Fruit fly (Drosophila melanogaster): ENCODE measurements around the gene Mat89Ba.
A peak's percentile ranks its signal among the peaks of the same experiment; 100 is the strongest.

The Mat89Ba gene

dm6 chr3R:16253427-16253883 lies 18.8 kb downstream of the Mat89Ba start (continued):
- TF ChIP-seq CG9876 (GFP tag; optimal IDR thresholded peaks at IDR 0.05) (no peak), CG10267 (tag; optimal IDR thresholded peaks at IDR 0.05) (peak; percentile 78), Dek (tag; optimal IDR thresholded peaks at IDR 0.05) (peak; percentile 49), Sox102F (GFP tag; optimal IDR thresholded peaks at IDR 0.05) (peak; percentile 76), CG30020 (tag; optimal IDR thresholded peaks at IDR 0.05) (peak; percentile 62), CG2120 (GFP tag; optimal IDR thresholded peaks at IDR 0.05) (peak; percentile 64), tll (GFP tag; optimal IDR thresholded peaks at IDR 0.05) (no peak), CG4404 (GFP tag; IDR thresholded peaks at IDR 0.05) (no peak), Eip74EF (GFP tag; optimal IDR thresholded peaks at IDR 0.05) (peak in 1 of 2 experiments; percentile 74), B-H1 (GFP tag; IDR thresholded peaks at IDR 0.05) (no peak), CG10959 (GFP tag; IDR thresholded peaks at IDR 0.05) (no peak), NfI (GFP tag; optimal IDR thresholded peaks at IDR 0.05) (peak; percentile 66), nerfin-1 (tag; optimal IDR thresholded peaks at IDR 0.05) (peak; percentile 74), otp (GFP tag; IDR thresholded peaks at IDR 0.05) (no peak), CG4328 (GFP tag; optimal IDR thresholded peaks at IDR 0.05) (peak; percentile 82), Camta (GFP tag; optimal IDR thresholded peaks at IDR 0.05) (no peak), ab (GFP tag; optimal IDR thresholded peaks at IDR 0.05) (no peak), CG7556 (GFP tag; optimal IDR thresholded peaks at IDR 0.05) (peak; percentile 95), CG30403 (GFP tag; optimal IDR thresholded peaks at IDR 0.05) (peak; percentile 89), klu (GFP tag; IDR thresholded peaks at IDR 0.05) (no peak), CG34224 (GFP tag; IDR thresholded peaks at IDR 0.05; ENCODE audit: partially characterized antibody) (no peak), Hand (GFP tag; optimal IDR thresholded peaks at IDR 0.05) (peak; percentile 44), CG7928 (GFP tag; optimal IDR thresholded peaks at IDR 0.05) (peak; percentile 8), CG10147 (GFP tag; optimal IDR thresholded peaks at IDR 0.05) (peak; percentile 75), Sin3A (optimal IDR thresholded peaks at IDR 0.05) (no peak), zen (tag; optimal IDR thresholded peaks at IDR 0.05) (peak; percentile 49), onecut (GFP tag; IDR thresholded peaks at IDR 0.05) (peak; percentile 54), Elba2 (GFP tag; optimal IDR thresholded peaks at IDR 0.05) (no peak), CG7839 (tag; optimal IDR thresholded peaks at IDR 0.05) (peak; percentile 88), h (optimal IDR thresholded peaks at IDR 0.05) (no peak), nom (GFP tag; optimal IDR thresholded peaks at IDR 0.05) (no peak), phol (tag; optimal IDR thresholded peaks at IDR 0.05) (peak; percentile 86), Mes4 (GFP tag; optimal IDR thresholded peaks at IDR 0.05) (no peak), Ssrp (tag; optimal IDR thresholded peaks at IDR 0.05) (peak; percentile 82), Usf (GFP tag; optimal IDR thresholded peaks at IDR 0.05) (peak; percentile 60), CG13775 (GFP tag; optimal IDR thresholded peaks at IDR 0.05) (peak; percentile 86), CG18619 (GFP tag; optimal IDR thresholded peaks at IDR 0.05) (peak; percentile 90), CG15011 (GFP tag; optimal IDR thresholded peaks at IDR 0.05) (peak; percentile 62), PHDP (tag; optimal IDR thresholded peaks at IDR 0.05) (peak; percentile 75), tin (GFP tag; optimal IDR thresholded peaks at IDR 0.05) (peak; percentile 58), Hr3 (GFP tag; optimal IDR thresholded peaks at IDR 0.05) (peak; percentile 73), CG30431 (GFP tag; optimal IDR thresholded peaks at IDR 0.05) (peak; percentile 35), Nf-YC (tag; optimal IDR thresholded peaks at IDR 0.05) (peak; percentile 80)
